Fruit fly (Drosophila melanogaster): Measurements from ENCODE around the gene IFT54.

IFT54 gene

dm6 chr3R:14327472-14328104 is 25.4 kb downstream of the IFT54 start, which contains the start of gene spn-B:
spn-B (plus strand) TSS chr3R:14328051.
- TF ChIP-seq lola (GFP tag; optimal IDR thresholded peaks at IDR 0.05) (no peak), psq (GFP tag; optimal IDR thresholded peaks at IDR 0.05) (peak; percentile 71), h (GFP tag; optimal IDR thresholded peaks at IDR 0.05) (peak; percentile 88), Hr83 (GFP tag; optimal IDR thresholded peaks at IDR 0.05; ENCODE audit: poor library complexity, severe bottlenecking) (peak; percentile 33), tai (GFP tag; optimal IDR thresholded peaks at IDR 0.05) (no peak), woc (GFP tag; optimal IDR thresholded peaks at IDR 0.05) (peak; percentile 88), dl (GFP tag; optimal IDR thresholded peaks at IDR 0.05; ENCODE audit: insufficient read depth in 1 of 2, partially characterized antibody in 2 of 2) (no peak), Mio (GFP tag; optimal IDR thresholded peaks at IDR 0.05) (no peak), ey (GFP tag; optimal IDR thresholded peaks at IDR 0.05) (peak; percentile 75), fru (GFP tag; optimal IDR thresholded peaks at IDR 0.05) (peak; percentile 85), Abd-B (GFP tag; optimal IDR thresholded peaks at IDR 0.05) (no peak), br (GFP tag; optimal IDR thresholded peaks at IDR 0.05) (peak; percentile 79), sv (GFP tag; optimal IDR thresholded peaks at IDR 0.05) (peak; percentile 71), Hr78 (GFP tag; optimal IDR thresholded peaks at IDR 0.05) (no peak), pan (optimal IDR thresholded peaks at IDR 0.05) (no peak), Rel (GFP tag; optimal IDR thresholded peaks at IDR 0.05) (no peak), Rel (tag; optimal IDR thresholded peaks at IDR 0.05) (peak; percentile 32), rgr (GFP tag; optimal IDR thresholded peaks at IDR 0.05) (peak; percentile 85), HLH106 (tag; optimal IDR thresholded peaks at IDR 0.05) (peak; percentile 76), CrebA (GFP tag; optimal IDR thresholded peaks at IDR 0.05; ENCODE audit: borderline replicate concordance) (no peak), jim (GFP tag; optimal IDR thresholded peaks at IDR 0.05) (no peak), usp (GFP tag; optimal IDR thresholded peaks at IDR 0.05) (no peak), CG32264 (GFP tag; optimal IDR thresholded peaks at IDR 0.05) (peak; percentile 53), Myc (optimal IDR thresholded peaks at IDR 0.05) (no peak), GATAd (GFP tag; optimal IDR thresholded peaks at IDR 0.05) (no peak), Dfd (GFP tag; optimal IDR thresholded peaks at IDR 0.05) (no peak), Dif (GFP tag; optimal IDR thresholded peaks at IDR 0.05; ENCODE audit: partially characterized antibody) (no peak), dsf (GFP tag; optimal IDR thresholded peaks at IDR 0.05; ENCODE audit: borderline replicate concordance) (peak; percentile 48), sage (GFP tag; optimal IDR thresholded peaks at IDR 0.05) (peak; percentile 70), Sp1 (GFP tag; optimal IDR thresholded peaks at IDR 0.05) (peak; percentile 78), foxo (GFP tag; optimal IDR thresholded peaks at IDR 0.05) (peak; percentile 28 to 87), N (GFP tag; optimal IDR thresholded peaks at IDR 0.05) (no peak), Jra (GFP tag; optimal IDR thresholded peaks at IDR 0.05) (peak; percentile 61), CG9705 (GFP tag; optimal IDR thresholded peaks at IDR 0.05) (peak; percentile 30), Vsx2 (GFP tag; optimal IDR thresholded peaks at IDR 0.05; ENCODE audit: partially characterized antibody) (peak; percentile 28), dmrt93B (GFP tag; optimal IDR thresholded peaks at IDR 0.05) (peak; percentile 51), OdsH (GFP tag; optimal IDR thresholded peaks at IDR 0.05) (peak; percentile 80), Hnf4 (GFP tag; optimal IDR thresholded peaks at IDR 0.05) (peak; percentile 80), brk (GFP tag; optimal IDR thresholded peaks at IDR 0.05) (peak; percentile 86)

- TF ChIP-seq Jra (GFP tag; optimal IDR thresholded peaks at IDR 0.05) = no peak
- TF ChIP-seq rgr (GFP tag; optimal IDR thresholded peaks at IDR 0.05) = no peak
- TF ChIP-seq Dfd (GFP tag; optimal IDR thresholded peaks at IDR 0.05) = no peak
- TF ChIP-seq Sp1 (GFP tag; optimal IDR thresholded peaks at IDR 0.05) = no peak
- TF ChIP-seq GATAd (GFP tag; optimal IDR thresholded peaks at IDR 0.05) = no peak
- no peak for TF ChIP-seq Hr83 (GFP tag; optimal IDR thresholded peaks at IDR 0.05; ENCODE audit: poor library complexity, severe bottlenecking)
- TF ChIP-seq jim (GFP tag; optimal IDR thresholded peaks at IDR 0.05) = no peak
- no peak for TF ChIP-seq usp (GFP tag; optimal IDR thresholded peaks at IDR 0.05)
- no peak for TF ChIP-seq Hnf4 (GFP tag; optimal IDR thresholded peaks at IDR 0.05)
- TF ChIP-seq N (GFP tag; optimal IDR thresholded peaks at IDR 0.05) = no peak
- no peak for TF ChIP-seq Hr78 (GFP tag; optimal IDR thresholded peaks at IDR 0.05)
- TF ChIP-seq OdsH (GFP tag; optimal IDR thresholded peaks at IDR 0.05) = no peak
- TF ChIP-seq CG32264 (GFP tag; optimal IDR thresholded peaks at IDR 0.05) = no peak
- no peak for TF ChIP-seq Vsx2 (GFP tag; optimal IDR thresholded peaks at IDR 0.05; ENCODE audit: partially characterized antibody)
- no peak for TF ChIP-seq h (GFP tag; optimal IDR thresholded peaks at IDR 0.05)
- no peak for TF ChIP-seq fru (GFP tag; optimal IDR thresholded peaks at IDR 0.05)
These were observed 27.3 kb downstream of the IFT54 start for dm6 chr3R:14329549-14329948.

Measured in whole organism, wandering third instar larva.